Worm (Caenorhabditis elegans): Measurements from ENCODE around the gene Y105C5B.1413.

DNA sequence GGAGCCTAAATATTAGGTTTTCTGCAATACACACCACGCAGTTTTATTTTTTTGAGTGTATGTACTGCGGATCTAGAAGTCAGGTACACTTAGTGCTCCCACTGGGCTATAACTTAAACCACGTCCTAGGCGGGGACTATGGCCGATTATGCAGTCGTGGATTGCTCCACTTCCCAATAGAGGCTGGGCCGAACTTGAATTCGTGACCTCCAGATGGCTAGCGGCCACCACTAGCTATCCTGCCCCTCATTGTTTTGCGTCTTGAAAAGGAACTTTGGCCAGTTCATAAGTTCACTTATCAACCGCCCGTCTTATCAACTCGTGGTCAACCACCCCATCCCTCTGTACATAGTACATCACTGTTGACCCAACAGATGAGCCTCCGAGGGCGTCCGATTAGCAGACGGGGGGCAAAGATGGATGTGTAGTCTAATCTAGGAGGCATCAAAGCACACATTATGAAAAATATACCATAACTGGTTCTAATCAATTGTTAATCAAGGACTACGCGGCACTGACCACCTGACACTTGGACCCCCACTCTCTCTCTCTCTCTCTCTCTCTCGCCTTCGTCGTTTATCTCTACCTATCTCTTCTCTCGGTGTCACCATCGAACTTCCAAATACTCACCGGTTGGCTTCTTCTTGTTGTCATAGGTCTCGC lies 14.8 kb downstream of the Y105C5B.1413 start:
- no peak for TF ChIP-seq him-1 (tag; optimal IDR thresholded peaks at IDR 0.05)
- no peak for TF ChIP-seq dao-5 (tag; optimal IDR thresholded peaks at IDR 0.05)

Data from whole organism, L4/young adult.